Worm (Caenorhabditis elegans) whole organism, L4 larva: Measurements from ENCODE around the gene tars-1.

Source experiments
- D1046.2 ChIP-seq: fragments of 200-800 bp; sonication (Bioruptor generic); IDR thresholded peaks from 2 replicates; pipeline ENCODE4 v1.3.6; 2022; ENCODE audit warnings: missing genetic modification characterization, missing compliant biosample characterization
- F10B5.3 ChIP-seq: sonication (generic microtip); optimal IDR thresholded peaks from 2 replicates; lab custom pipeline; 2016; ENCODE audit warnings: mild to moderate bottlenecking, missing genetic modification characterization, missing compliant biosample characterization
- F49E8.2 ChIP-seq: sonication (generic microtip); optimal IDR thresholded peaks from 2 replicates; lab custom pipeline; 2016; ENCODE audit warnings: missing compliant biosample characterization, mild to moderate bottlenecking, missing genetic modification characterization, borderline replicate concordance
- Y48G9A.11 ChIP-seq: fragments of 200-800 bp; sonication (Bioruptor generic); IDR thresholded peaks from 2 replicates; pipeline ENCODE4 v1.3.6; 2022; ENCODE audit warnings: missing genetic modification reagents, missing genetic modification characterization, missing compliant biosample characterization
- ZK546.5 ChIP-seq, 2 experiments: sonication (generic microtip); optimal IDR thresholded peaks; 2 replicates each; lab custom pipeline; 2017; ENCODE audit warnings: missing biosample characterization in 2 of 2, missing genetic modification characterization in 2 of 2
- aha-1 ChIP-seq: fragments of 150-350 bp; peaks from one replicate; lab custom pipeline; 2014; ENCODE audit warnings: missing biosample characterization, missing genetic modification characterization
- aly-2 ChIP-seq: sonication (generic microtip); optimal IDR thresholded peaks from 2 replicates; lab custom pipeline; 2018; ENCODE audit warnings: missing biosample characterization, missing genetic modification characterization
- attf-4 ChIP-seq: sonication (generic microtip); optimal IDR thresholded peaks from 3 replicates; lab custom pipeline; 2017; ENCODE audit warnings: missing biosample characterization, missing genetic modification characterization
- ceh-28 ChIP-seq: fragments of 150-350 bp; optimal IDR thresholded peaks from 2 replicates; lab custom pipeline; 2014; ENCODE audit warnings: missing biosample characterization, missing genetic modification reagents, missing genetic modification characterization
- ceh-44 ChIP-seq: fragments of 200-800 bp; sonication (Bioruptor generic); IDR thresholded peaks from 2 replicates; pipeline ENCODE4 v1.3.6; 2022; ENCODE audit warnings: missing genetic modification reagents, missing genetic modification characterization, missing compliant biosample characterization
- ceh-62 ChIP-seq: sonication (generic microtip); optimal IDR thresholded peaks from 2 replicates; lab custom pipeline; 2017; ENCODE audit warnings: missing biosample characterization, missing genetic modification characterization
- ceh-82 ChIP-seq: sonication (generic microtip); optimal IDR thresholded peaks from 2 replicates; lab custom pipeline; 2017; ENCODE audit warnings: missing biosample characterization, missing genetic modification characterization
- daf-16 ChIP-seq, 3 experiments: sonication (generic microtip); optimal IDR thresholded peaks; 2 replicates each; lab custom pipeline; 2016 to 2017; ENCODE audit warnings: missing genetic modification characterization in 3 of 3, missing genetic modification reagents in 3 of 3, mild to moderate bottlenecking in 2 of 3, missing compliant biosample characterization in 2 of 3, missing biosample characterization in 1 of 3, moderate library complexity in 1 of 3
- daf-8 ChIP-seq: fragments of 200-800 bp; sonication (Bioruptor generic); IDR thresholded peaks from 2 replicates; pipeline ENCODE4 v1.3.6; 2022; ENCODE audit warnings: missing genetic modification characterization, missing compliant biosample characterization
- dmd-6 ChIP-seq: fragments of 200-800 bp; sonication (Bioruptor generic); IDR thresholded peaks from 2 replicates; pipeline ENCODE4 v1.3.6; 2022; ENCODE audit warnings: missing genetic modification reagents, missing genetic modification characterization, missing compliant biosample characterization
- dmd-9 ChIP-seq: fragments of 200-800 bp; sonication (Bioruptor generic); IDR thresholded peaks from 2 replicates; pipeline ENCODE4 v1.3.6; 2022; ENCODE audit warnings: missing genetic modification reagents, missing genetic modification characterization, missing compliant biosample characterization
- duxl-1 ChIP-seq: sonication (generic microtip); optimal IDR thresholded peaks from 2 replicates; lab custom pipeline; 2016; ENCODE audit warnings: mild to moderate bottlenecking, missing genetic modification characterization, moderate library complexity, missing compliant biosample characterization; ENCODE audit not compliant: poor library complexity
- egl-43 ChIP-seq: fragments of 200-800 bp; sonication (Bioruptor generic); IDR thresholded peaks from 2 replicates; pipeline ENCODE4 v1.3.6; 2022; ENCODE audit warnings: missing genetic modification reagents, missing genetic modification characterization, missing compliant biosample characterization
- fos-1 ChIP-seq: fragments of 150-350 bp; optimal IDR thresholded peaks from 2 replicates; lab custom pipeline; 2014; ENCODE audit warnings: missing biosample characterization, missing genetic modification characterization
- hif-1 ChIP-seq, 2 experiments: sonication (generic microtip); optimal IDR thresholded peaks; 2 replicates each; lab custom pipeline; 2016 to 2017; ENCODE audit warnings: missing compliant biosample characterization in 2 of 2, missing genetic modification characterization in 2 of 2, missing genetic modification reagents in 2 of 2, missing genotype in 2 of 2, mild to moderate bottlenecking in 1 of 2
- hlh-11 ChIP-seq: fragments of 200-800 bp; sonication (Bioruptor generic); optimal IDR thresholded peaks from 2 replicates; lab custom pipeline; 2018; ENCODE audit warnings: mild to moderate bottlenecking, missing genetic modification characterization, missing compliant biosample characterization
- hlh-30 ChIP-seq: sonication (generic microtip); optimal IDR thresholded peaks from 2 replicates; lab custom pipeline; 2017; ENCODE audit warnings: antibody characterized with exemption, mild to moderate bottlenecking, missing genetic modification characterization, missing compliant biosample characterization; ENCODE audit not compliant: insufficient read depth
- lin-29 ChIP-seq: fragments of 200-800 bp; sonication (Bioruptor generic); IDR thresholded peaks from 2 replicates; pipeline ENCODE4 v1.3.6; 2022; ENCODE audit warnings: missing genetic modification reagents, missing genetic modification characterization, missing compliant biosample characterization
- lin-38 ChIP-seq: fragments of 200-800 bp; sonication (Bioruptor generic); IDR thresholded peaks from 2 replicates; pipeline ENCODE4 v1.3.6; 2022; ENCODE audit warnings: missing genetic modification reagents, missing genetic modification characterization, missing compliant biosample characterization
- lir-3 ChIP-seq: sonication (generic microtip); optimal IDR thresholded peaks from 2 replicates; lab custom pipeline; 2016; ENCODE audit warnings: mild to moderate bottlenecking, missing genetic modification characterization, missing compliant biosample characterization
- lsy-2 ChIP-seq, 2 experiments: fragments of 150-350 bp in 1 of 2; sonication (generic microtip) in 1 of 2; optimal IDR thresholded peaks; 2 replicates each; lab custom pipeline; 2014 to 2017; ENCODE audit warnings: missing biosample characterization in 2 of 2, missing genetic modification characterization in 2 of 2
- madf-5 ChIP-seq, 2 experiments: fragments of 200-800 bp; sonication (Bioruptor generic); IDR thresholded peaks; 2 replicates each; pipeline ENCODE4 v1.3.6; 2022; ENCODE audit warnings: missing compliant biosample characterization in 2 of 2, missing genetic modification characterization in 2 of 2
- madf-9 ChIP-seq: fragments of 200-800 bp; sonication (Bioruptor generic); conservative IDR thresholded peaks from 2 replicates; pipeline ENCODE4 v1.3.6; 2022; ENCODE audit warnings: missing genetic modification reagents, missing genetic modification characterization, missing compliant biosample characterization
- mep-1 ChIP-seq: fragments of 150-350 bp; sonication (generic microtip); optimal IDR thresholded peaks from 3 replicates; lab custom pipeline; 2014; ENCODE audit warnings: missing biosample characterization, missing genetic modification characterization
- nhr-102 ChIP-seq: sonication (generic microtip); optimal IDR thresholded peaks from 2 replicates; lab custom pipeline; 2016; ENCODE audit warnings: mild to moderate bottlenecking, missing genetic modification characterization, moderate library complexity, missing compliant biosample characterization
- nhr-111 ChIP-seq: fragments of 200-800 bp; sonication (Bioruptor generic); optimal IDR thresholded peaks from 2 replicates; lab custom pipeline; 2018; ENCODE audit warnings: mild to moderate bottlenecking, missing genetic modification characterization, missing compliant biosample characterization
- nhr-41 ChIP-seq: fragments of 200-800 bp; sonication (Bioruptor generic); IDR thresholded peaks from 2 replicates; pipeline ENCODE4 v1.3.6; 2022; ENCODE audit warnings: missing genetic modification reagents, missing genetic modification characterization, missing compliant biosample characterization
- php-3 ChIP-seq: fragments of 200-800 bp; sonication (Bioruptor generic); IDR thresholded peaks from 2 replicates; pipeline ENCODE4 v1.3.6; 2022; ENCODE audit warnings: missing genetic modification reagents, missing genetic modification characterization, missing compliant biosample characterization
- rbr-2 ChIP-seq: sonication (generic microtip); optimal IDR thresholded peaks from 2 replicates; lab custom pipeline; 2016; ENCODE audit warnings: missing genotype, missing genetic modification characterization, missing compliant biosample characterization
- set-16 ChIP-seq: fragments of 200-800 bp; sonication (Bioruptor generic); IDR thresholded peaks from 2 replicates; pipeline ENCODE4 v1.3.6; 2022; ENCODE audit warnings: missing genetic modification reagents, missing genetic modification characterization, missing compliant biosample characterization
- spr-3 ChIP-seq: fragments of 200-800 bp; sonication (Bioruptor generic); optimal IDR thresholded peaks from 2 replicates; lab custom pipeline; 2018; ENCODE audit warnings: mild to moderate bottlenecking, missing genetic modification characterization, missing compliant biosample characterization
- tra-1 ChIP-seq: fragments of 200-800 bp; sonication (Bioruptor generic); IDR thresholded peaks from 2 replicates; pipeline ENCODE4 v1.3.6; 2022; ENCODE audit warnings: missing genetic modification reagents, missing genetic modification characterization, missing compliant biosample characterization
- unc-39 ChIP-seq: sonication (generic microtip); optimal IDR thresholded peaks from 2 replicates; lab custom pipeline; 2017; ENCODE audit warnings: missing biosample characterization, missing genetic modification characterization
- unc-62 ChIP-seq, 3 experiments: fragments of 150-350 bp in 1 of 3; sonication (generic microtip); optimal IDR thresholded peaks in 2 of 3; peaks in 1 of 3; 1 replicate in 1 of 3; 2 replicates in 2 of 3; lab custom pipeline; 2014 to 2017; ENCODE audit warnings: missing biosample characterization in 3 of 3, missing genetic modification characterization in 3 of 3, missing genetic modification reagents in 3 of 3, missing genotype in 1 of 3
- zag-1 ChIP-seq: fragments of 150-350 bp; optimal IDR thresholded peaks from 2 replicates; lab custom pipeline; 2014; ENCODE audit warnings: missing biosample characterization, missing genetic modification characterization
- zfp-2 ChIP-seq: sonication (generic microtip); optimal IDR thresholded peaks from 2 replicates; lab custom pipeline; 2016; ENCODE audit warnings: mild to moderate bottlenecking, missing genetic modification characterization, missing compliant biosample characterization
- zfp-3 ChIP-seq: fragments of 200-800 bp; sonication (Bioruptor generic); conservative IDR thresholded peaks from 2 replicates; pipeline ENCODE4 v1.3.6; 2022; ENCODE audit warnings: missing genetic modification reagents, missing genetic modification characterization, missing compliant biosample characterization
- zip-2 ChIP-seq: fragments of 150-350 bp; optimal IDR thresholded peaks from 2 replicates; lab custom pipeline; 2014; ENCODE audit warnings: missing biosample characterization, missing genetic modification characterization
- ztf-7 ChIP-seq: fragments of 150-350 bp; optimal IDR thresholded peaks from 2 replicates; lab custom pipeline; 2014; ENCODE audit warnings: missing biosample characterization, missing genetic modification characterization

The tars-1 gene

ce11 chrII:11728545-11729105 lies 33.2 kb upstream of the tars-1 start, which contains the start of gene alh-8 (continued):
- TF ChIP-seq nhr-41 (peak; percentile 89), Y48G9A.11 (GFP tag; lab: Robert Waterston, UW) (no peak), daf-16 (GFP tag; optimal IDR thresholded peaks at IDR 0.05; lab: Kevin White, UChicago) (peak in 1 of 2 experiments; percentile 82), daf-16 (tag; optimal IDR thresholded peaks at IDR 0.05; lab: Kevin White, UChicago) (peak; percentile 94), ceh-44 (no peak), hlh-30 (tag; lab: Kevin White, UChicago) (peak; percentile 97), zip-2 (tag; lab: Kevin White, UChicago) (no peak), dmd-6 (peak; percentile 87), zfp-2 (tag; lab: Kevin White, UChicago) (no peak), aha-1 (peak; percentile 43), unc-39 (tag; lab: Kevin White, UChicago) (no peak), madf-9 (GFP tag; lab: Robert Waterston, UW) (no peak), aly-2 (tag; lab: Kevin White, UChicago) (no peak), hlh-11 (tag; lab: Kevin White, UChicago) (peak; percentile 87), ZK546.5 (tag; optimal IDR thresholded peaks at IDR 0.05; lab: Kevin White, UChicago) (no peak), nhr-102 (peak; percentile 19), attf-4 (tag; lab: Kevin White, UChicago) (no peak), D1046.2 (GFP tag; lab: Robert Waterston, UW) (no peak)

- TF ChIP-seq daf-16 (GFP tag; optimal IDR thresholded peaks at IDR 0.05; lab: Kevin White, UChicago): no peak
- no peak for TF ChIP-seq daf-16 (tag; optimal IDR thresholded peaks at IDR 0.05; lab: Kevin White, UChicago)
- TF ChIP-seq aha-1: peak; percentile 91
These were observed 32.0 kb upstream of the tars-1 start for ce11 chrII:11727438-11727837.

- TF ChIP-seq D1046.2 (GFP tag; lab: Robert Waterston, UW) (no peak), mep-1 (tag; lab: Kevin White, UChicago) (no peak), tra-1 (GFP tag; lab: Robert Waterston, UW) (0 out of 2 replicates have a peak, but pooled peaks have one; percentile 11), lin-29 (no peak), duxl-1 (no peak), F49E8.2 (tag; lab: Kevin White, UChicago) (no peak), egl-43 (0 out of 2 replicates have a peak, but pooled peaks have one; percentile 46), nhr-111 (GFP tag; lab: Kevin White, UChicago) (no peak), ceh-82 (tag; lab: Kevin White, UChicago) (no peak), madf-5 (GFP tag; IDR thresholded peaks at IDR 0.05; lab: Robert Waterston, UW) (no peak), ztf-7 (tag; lab: Kevin White, UChicago) (no peak), php-3 (no peak), set-16 (GFP tag; lab: Robert Waterston, UW) (peak; percentile 93), F10B5.3 (tag; lab: Kevin White, UChicago) (no peak), aha-1 (peak; percentile 41), Y48G9A.11 (GFP tag; lab: Robert Waterston, UW) (peak; percentile 71; the same call in 1 of the 2 replicates), fos-1 (tag; lab: Kevin White, UChicago) (no peak), hif-1 (tag; optimal IDR thresholded peaks at IDR 0.05; lab: Kevin White, UChicago) (no peak), lsy-2 (tag; optimal IDR thresholded peaks at IDR 0.05; lab: Kevin White, UChicago) (peak in 1 of 2 experiments; percentile 51), spr-3 (GFP tag; lab: Kevin White, UChicago) (no peak), daf-8 (GFP tag; lab: Robert Waterston, UW) (no peak), zag-1 (tag; lab: Kevin White, UChicago) (no peak), zfp-2 (tag; lab: Kevin White, UChicago) (no peak), dmd-9 (GFP tag; lab: Robert Waterston, UW) (no peak), ceh-28 (tag; lab: Kevin White, UChicago) (no peak), hlh-30 (tag; lab: Kevin White, UChicago) (no peak), lir-3 (no peak), ceh-62 (tag; lab: Kevin White, UChicago) (no peak), unc-62 (GFP tag; optimal IDR thresholded peaks at IDR 0.05 in 1 of 2; lab: Kevin White, UChicago) (no peak), unc-62 (tag; optimal IDR thresholded peaks at IDR 0.05; lab: Kevin White, UChicago) (no peak), rbr-2 (tag; lab: Kevin White, UChicago) (peak; percentile 10), zfp-3 (GFP tag; lab: Robert Waterston, UW) (0 out of 2 replicates have a peak, but pooled peaks have one; percentile 40), lin-38 (GFP tag; lab: Robert Waterston, UW) (peak; percentile 40; the same call in 1 of the 2 replicates)
These were observed 31.1 kb upstream of the tars-1 start, which contains the start of gene F13D12.5 for ce11 chrII:11726470-11727106. F13D12.5 (plus strand) TSS chrII:11726814.
